Worm (Caenorhabditis elegans) whole organism, L2 larva: Measurements from ENCODE around the gene Y76B12C.8.

Source experiments
- ZK546.5 ChIP-seq: sonication (generic microtip); optimal IDR thresholded peaks from 2 replicates; lab custom pipeline; 2017; ENCODE audit warnings: missing biosample characterization, missing genetic modification characterization
- ama-1 ChIP-seq: fragments of 150-350 bp; optimal IDR thresholded peaks from 2 replicates; lab custom pipeline; 2018; ENCODE audit warnings: inconsistent platforms
- fos-1 ChIP-seq: fragments of 150-350 bp; optimal IDR thresholded peaks from 2 replicates; lab custom pipeline; 2014; ENCODE audit warnings: missing biosample characterization, missing genetic modification characterization
- lin-11 ChIP-seq: fragments of 150-350 bp; sonication (generic microtip); optimal IDR thresholded peaks from 2 replicates; lab custom pipeline; 2014; ENCODE audit warnings: missing biosample characterization, missing genetic modification characterization, inconsistent platforms, mixed read lengths
- mab-5 ChIP-seq: fragments of 150-350 bp; optimal IDR thresholded peaks from 2 replicates; lab custom pipeline; 2014; ENCODE audit warnings: missing biosample characterization, missing genetic modification characterization
- nhr-6 ChIP-seq: fragments of 150-350 bp; optimal IDR thresholded peaks from 2 replicates; lab custom pipeline; 2014; ENCODE audit warnings: missing biosample characterization, missing genetic modification characterization
- nhr-77 ChIP-seq: fragments of 150-350 bp; optimal IDR thresholded peaks from 2 replicates; lab custom pipeline; 2014; ENCODE audit warnings: missing biosample characterization, missing genetic modification characterization
- peb-1 ChIP-seq: fragments of 150-350 bp; optimal IDR thresholded peaks from 2 replicates; lab custom pipeline; 2014; ENCODE audit warnings: missing biosample characterization, missing genetic modification characterization
- skn-1 ChIP-seq: sonication (generic microtip); optimal IDR thresholded peaks from 2 replicates; lab custom pipeline; 2017; ENCODE audit warnings: missing biosample characterization, missing genetic modification characterization
- unc-62 ChIP-seq: fragments of 150-350 bp; optimal IDR thresholded peaks from 2 replicates; lab custom pipeline; 2014; ENCODE audit warnings: missing biosample characterization, missing genetic modification reagents, missing genetic modification characterization

DNA sequence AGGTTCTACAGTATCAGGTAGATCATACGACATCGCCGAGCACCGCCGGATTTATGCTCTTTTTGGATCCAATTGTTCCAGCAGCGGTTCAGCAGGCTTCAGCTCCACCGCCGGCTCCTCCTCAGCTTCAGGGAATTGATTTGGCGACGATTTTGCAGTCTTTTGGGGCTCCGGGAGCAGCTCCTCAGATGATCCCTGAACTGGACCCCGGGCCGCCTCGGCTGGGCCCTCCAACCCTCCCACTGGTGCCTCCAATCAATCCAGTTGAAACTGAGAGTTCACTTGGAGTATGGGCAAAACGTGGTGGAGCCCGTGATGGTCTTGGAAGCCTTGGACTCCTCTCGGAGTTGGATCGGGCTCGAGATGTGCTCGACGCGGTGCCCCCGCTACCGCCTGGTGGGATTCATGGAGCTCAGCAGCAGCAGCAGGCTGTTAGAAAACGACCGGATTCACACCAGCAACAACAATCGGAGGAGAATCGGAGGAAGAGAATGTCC is 11.1 kb downstream of the Y76B12C.8 start:
- TF ChIP-seq mab-5 (no peak), ZK546.5 (no peak), unc-62 (GFP tag; lab: Kevin White, UChicago) (no peak), peb-1 (no peak), skn-1 (tag; lab: Kevin White, UChicago) (no peak), nhr-77 (tag; lab: Kevin White, UChicago) (no peak), lin-11 (tag; lab: Kevin White, UChicago) (no peak), fos-1 (tag; lab: Kevin White, UChicago) (no peak), nhr-6 (tag; lab: Kevin White, UChicago) (no peak), ama-1 (lab: Kevin White, UChicago) (no peak)
